Worm (Caenorhabditis elegans) whole organism, L4 larva: ENCODE data around the gene nspc-5.

ENCODE experiments used
- ceh-82 ChIP-seq: sonication (generic microtip); optimal IDR thresholded peaks from 2 replicates; lab custom pipeline; 2017; ENCODE audit warnings: missing biosample characterization, missing genetic modification characterization
- egl-27 ChIP-seq: sonication (generic microtip); optimal IDR thresholded peaks from 3 replicates; lab custom pipeline; 2017; ENCODE audit warnings: missing biosample characterization, missing genetic modification reagents, missing genetic modification characterization
- fos-1 ChIP-seq: fragments of 150-350 bp; optimal IDR thresholded peaks from 2 replicates; lab custom pipeline; 2014; ENCODE audit warnings: missing biosample characterization, missing genetic modification characterization
- lsy-2 ChIP-seq, 2 experiments: fragments of 150-350 bp in 1 of 2; sonication (generic microtip) in 1 of 2; optimal IDR thresholded peaks; 2 replicates each; lab custom pipeline; 2014 to 2017; ENCODE audit warnings: missing biosample characterization in 2 of 2, missing genetic modification characterization in 2 of 2
- nhr-11 ChIP-seq: fragments of 150-350 bp; optimal IDR thresholded peaks from 2 replicates; lab custom pipeline; 2014; ENCODE audit warnings: missing biosample characterization, missing genetic modification characterization
- pha-4 ChIP-seq, 2 experiments: fragments of 150-350 bp in 1 of 2; fragments of 200-800 bp in 1 of 2; sonication (Bioruptor generic) in 1 of 2; IDR thresholded peaks in 1 of 2; optimal IDR thresholded peaks in 1 of 2; 2 replicates each; pipeline versions ENCODE4 v1.3.6 to Lab custom; 2014 to 2022; ENCODE audit warnings: missing genetic modification characterization in 2 of 2, missing genetic modification reagents in 2 of 2, missing biosample characterization in 1 of 2, missing compliant biosample characterization in 1 of 2
- pqm-1 ChIP-seq: sonication (generic microtip); optimal IDR thresholded peaks from 2 replicates; lab custom pipeline; 2017; ENCODE audit warnings: missing biosample characterization, missing genetic modification characterization

DNA sequence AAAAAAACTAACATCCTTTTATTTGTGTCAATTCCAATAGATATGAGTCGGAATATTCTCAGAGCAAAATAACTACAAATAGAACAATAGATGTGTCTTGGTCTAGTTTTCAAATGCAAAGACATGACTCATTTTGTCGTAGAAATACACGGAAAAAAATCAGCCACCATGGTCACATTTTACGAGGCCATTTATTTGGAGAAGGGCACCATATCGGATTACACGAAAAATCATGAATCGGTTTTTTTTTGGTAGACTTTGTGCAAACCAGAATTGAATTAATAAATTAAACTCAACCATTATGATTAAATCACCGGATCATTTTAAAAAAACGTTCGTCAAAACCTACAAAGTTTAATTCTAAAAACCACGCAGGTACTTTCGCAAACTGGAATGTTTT is 18.1 kb upstream of the nspc-5 start, which contains the start of gene H03E18.2:
- no peak for TF ChIP-seq pqm-1 (tag; lab: Kevin White, UChicago)
- no peak for TF ChIP-seq fos-1
- TF ChIP-seq egl-27 (tag; lab: Kevin White, UChicago), result no peak
- no peak for TF ChIP-seq nhr-11 (tag; lab: Kevin White, UChicago)
- no peak for TF ChIP-seq lsy-2 (tag; optimal IDR thresholded peaks at IDR 0.05; lab: Kevin White, UChicago)
- no peak for TF ChIP-seq pha-4 (GFP tag; IDR thresholded peaks at IDR 0.05; lab: Robert Waterston, UW)
- no peak for TF ChIP-seq pha-4 (tag; optimal IDR thresholded peaks at IDR 0.05; lab: Kevin White, UChicago)
- TF ChIP-seq ceh-82 (tag; lab: Kevin White, UChicago), result no peak
